Fruit fly (Drosophila melanogaster): Measurements from ENCODE around the gene Ctps.

dm6 chr3L:15107776-15108379 is 10.2 kb downstream of the Ctps start:
- TF ChIP-seq CG8478 (optimal IDR thresholded peaks at IDR 0.05) = no peak
- TF ChIP-seq CTCF (optimal IDR thresholded peaks at IDR 0.05) = no peak
